Worm (Caenorhabditis elegans): ENCODE data around the gene srd-63.

The srd-63 gene

ce11 chrV:16393728-16394127 lies at the start of gene srd-63:
Gene srd-63 (minus strand): TSS chrV:16393828.
- TF ChIP-seq dao-5 (tag; optimal IDR thresholded peaks at IDR 0.05) (no peak), W03F9.2 (tag; optimal IDR thresholded peaks at IDR 0.05) (no peak), him-1 (tag; optimal IDR thresholded peaks at IDR 0.05) (no peak)

ce11 chrV:16437546-16437945 lies 43.9 kb upstream of the srd-63 start, which contains the start of gene F26D2.15:
Gene F26D2.15 (plus strand): TSS chrV:16437846.
- TF ChIP-seq W03F9.2 (tag; optimal IDR thresholded peaks at IDR 0.05) (no peak), him-1 (tag; optimal IDR thresholded peaks at IDR 0.05) (no peak), dao-5 (tag; optimal IDR thresholded peaks at IDR 0.05) (no peak)

- TF ChIP-seq dao-5 (tag; optimal IDR thresholded peaks at IDR 0.05) = no peak
- no peak for TF ChIP-seq W03F9.2 (tag; optimal IDR thresholded peaks at IDR 0.05)
- no peak for TF ChIP-seq him-1 (tag; optimal IDR thresholded peaks at IDR 0.05)
Measured at ce11 chrV:16435510-16435909, 41.9 kb upstream of the srd-63 start, which contains the start of the genes F26D2.13 and F26D2.14. Gene F26D2.13 (minus strand): TSS chrV:16435610. Gene F26D2.14 (plus strand): TSS chrV:16435855.

ce11 chrV:16433471-16433870 lies 39.8 kb upstream of the srd-63 start, which contains the start of gene clec-234:
Gene clec-234 (minus strand): TSS chrV:16433571.
- no peak for TF ChIP-seq W03F9.2 (tag; optimal IDR thresholded peaks at IDR 0.05)

- TF ChIP-seq him-1 (tag; optimal IDR thresholded peaks at IDR 0.05) = no peak
- no peak for TF ChIP-seq W03F9.2 (tag; optimal IDR thresholded peaks at IDR 0.05)
- TF ChIP-seq dao-5 (tag; optimal IDR thresholded peaks at IDR 0.05) = no peak
Measured at ce11 chrV:16429940-16430339, 36.3 kb upstream of the srd-63 start, which contains the start of gene str-73. Gene str-73 (plus strand): TSS chrV:16430240.

- no peak for TF ChIP-seq W03F9.2 (tag; optimal IDR thresholded peaks at IDR 0.05)
- no peak for TF ChIP-seq dao-5 (tag; optimal IDR thresholded peaks at IDR 0.05)
- TF ChIP-seq him-1 (tag; optimal IDR thresholded peaks at IDR 0.05) = no peak
Measured at ce11 chrV:16429503-16429902, 35.9 kb upstream of the srd-63 start, which contains the start of gene F26D2.10. Gene F26D2.10 (minus strand): TSS chrV:16429603.

ce11 chrV:16424428-16424827 lies 30.8 kb upstream of the srd-63 start, which contains the start of gene srw-29:
Gene srw-29 (minus strand): TSS chrV:16424528.
- no peak for TF ChIP-seq W03F9.2 (tag; optimal IDR thresholded peaks at IDR 0.05)
- TF ChIP-seq dao-5 (tag; optimal IDR thresholded peaks at IDR 0.05) = no peak
- TF ChIP-seq him-1 (tag; optimal IDR thresholded peaks at IDR 0.05) = no peak

ce11 chrV:16420696-16421095 lies 27.1 kb upstream of the srd-63 start, which contains the start of gene srw-48:
Gene srw-48 (plus strand): TSS chrV:16420996.
- TF ChIP-seq dao-5 (tag; optimal IDR thresholded peaks at IDR 0.05) (no peak), him-1 (tag; optimal IDR thresholded peaks at IDR 0.05) (no peak), W03F9.2 (tag; optimal IDR thresholded peaks at IDR 0.05) (no peak)

ce11 chrV:16419769-16420168 lies 26.1 kb upstream of the srd-63 start, which contains the start of gene F26D2.16:
Gene F26D2.16 (minus strand): TSS chrV:16419869.
- TF ChIP-seq dao-5 (tag; optimal IDR thresholded peaks at IDR 0.05) = no peak
- TF ChIP-seq him-1 (tag; optimal IDR thresholded peaks at IDR 0.05) = no peak
- TF ChIP-seq W03F9.2 (tag; optimal IDR thresholded peaks at IDR 0.05) = no peak

ce11 chrV:16417014-16417413 lies 23.4 kb upstream of the srd-63 start, which contains the start of gene str-55:
Gene str-55 (minus strand): TSS chrV:16417114.
- no peak for TF ChIP-seq W03F9.2 (tag; optimal IDR thresholded peaks at IDR 0.05)
- no peak for TF ChIP-seq him-1 (tag; optimal IDR thresholded peaks at IDR 0.05)
- TF ChIP-seq dao-5 (tag; optimal IDR thresholded peaks at IDR 0.05) = no peak

ce11 chrV:16410521-16410920 lies 16.9 kb upstream of the srd-63 start, which contains the start of gene srh-145:
Gene srh-145 (plus strand): TSS chrV:16410713.
- TF ChIP-seq W03F9.2 (tag; optimal IDR thresholded peaks at IDR 0.05) = no peak
- no peak for TF ChIP-seq dao-5 (tag; optimal IDR thresholded peaks at IDR 0.05)
- no peak for TF ChIP-seq him-1 (tag; optimal IDR thresholded peaks at IDR 0.05)

- TF ChIP-seq him-1 (tag; optimal IDR thresholded peaks at IDR 0.05) (no peak), dao-5 (tag; optimal IDR thresholded peaks at IDR 0.05) (no peak)
Measured at ce11 chrV:16407663-16408062, 14.0 kb upstream of the srd-63 start, which contains the start of gene F26D2.3. Gene F26D2.3 (plus strand): TSS chrV:16407963.

ce11 chrV:16406357-16406756 lies 12.7 kb upstream of the srd-63 start:
- TF ChIP-seq dao-5 (tag; optimal IDR thresholded peaks at IDR 0.05) = no peak
- no peak for TF ChIP-seq W03F9.2 (tag; optimal IDR thresholded peaks at IDR 0.05)
- no peak for TF ChIP-seq him-1 (tag; optimal IDR thresholded peaks at IDR 0.05)

- TF ChIP-seq W03F9.2 (tag; optimal IDR thresholded peaks at IDR 0.05) (no peak), him-1 (tag; optimal IDR thresholded peaks at IDR 0.05) (no peak), dao-5 (tag; optimal IDR thresholded peaks at IDR 0.05) (no peak)
Measured at ce11 chrV:16405366-16405765, 11.7 kb upstream of the srd-63 start.

ce11 chrV:16403974-16404373 lies 10.3 kb upstream of the srd-63 start, which contains the start of gene syp-1:
Gene syp-1 (plus strand): TSS chrV:16404274.
- TF ChIP-seq dao-5 (tag; optimal IDR thresholded peaks at IDR 0.05) (no peak), him-1 (tag; optimal IDR thresholded peaks at IDR 0.05) (no peak), W03F9.2 (tag; optimal IDR thresholded peaks at IDR 0.05) (no peak)

Measured in whole organism, L4/young adult.